Fruit fly (Drosophila melanogaster): ENCODE measurements around the gene Hel89B.

Gene Hel89B

DNA sequence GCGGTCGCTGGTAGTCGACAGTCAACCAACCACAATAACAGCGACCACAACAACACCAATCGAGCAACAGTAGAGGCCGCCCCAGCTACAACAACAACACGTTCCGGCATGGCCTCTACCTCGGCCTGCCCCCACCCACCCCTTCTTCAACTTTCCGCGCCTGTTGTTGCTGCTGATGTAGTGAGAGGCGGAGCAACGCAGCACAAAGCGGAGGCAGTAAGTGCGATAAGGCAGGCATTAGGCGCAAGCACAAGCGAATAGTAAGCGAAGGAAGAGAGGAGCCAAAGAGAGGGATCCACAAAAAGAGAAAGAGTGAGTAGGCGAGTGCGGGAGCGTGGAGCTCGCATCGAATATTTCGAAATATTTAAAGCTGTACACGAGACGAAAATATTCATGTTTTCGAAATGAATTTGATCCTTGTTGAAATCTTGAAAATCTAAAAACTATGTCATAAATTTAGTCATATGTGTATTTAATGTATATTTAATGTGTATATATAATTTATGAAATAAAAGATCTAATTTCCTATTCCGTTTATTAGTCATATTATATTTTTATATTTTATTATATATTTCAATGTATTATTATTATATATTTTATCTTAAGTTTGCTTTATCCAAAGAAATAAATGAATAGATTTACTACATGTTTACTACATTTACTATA is 20.2 kb downstream of the Hel89B start (continued):
- peak; percentile 0 for TF ChIP-seq CG10979 (tag; optimal IDR thresholded peaks at IDR 0.05)
- TF ChIP-seq Doc2 (GFP tag; IDR thresholded peaks at IDR 0.05), result no peak
- no peak for TF ChIP-seq CG9797 (GFP tag; optimal IDR thresholded peaks at IDR 0.05)
- TF ChIP-seq Pdp1 (GFP tag; optimal IDR thresholded peaks at IDR 0.05), result peak in 1 of 2 experiments; percentile 15
- no peak for TF ChIP-seq Camta (GFP tag; optimal IDR thresholded peaks at IDR 0.05)
- no peak for TF ChIP-seq CG17328 (GFP tag; IDR thresholded peaks at IDR 0.05)
- no peak for TF ChIP-seq Xbp1 (GFP tag; optimal IDR thresholded peaks at IDR 0.05)
- no peak for TF ChIP-seq CG12104 (GFP tag; optimal IDR thresholded peaks at IDR 0.05)
- TF ChIP-seq phol (tag; optimal IDR thresholded peaks at IDR 0.05), result no peak
- peak; percentile 21 for TF ChIP-seq grau (tag; optimal IDR thresholded peaks at IDR 0.05)
- no peak for TF ChIP-seq disco-r (GFP tag; optimal IDR thresholded peaks at IDR 0.05)
- no peak for TF ChIP-seq Myb (GFP tag; optimal IDR thresholded peaks at IDR 0.05)
- no peak for TF ChIP-seq gro (GFP tag; optimal IDR thresholded peaks at IDR 0.05)
- TF ChIP-seq bigmax (GFP tag; optimal IDR thresholded peaks at IDR 0.05), result no peak
- no peak for TF ChIP-seq Fer2 (tag; optimal IDR thresholded peaks at IDR 0.05)
- TF ChIP-seq CG10274 (GFP tag; optimal IDR thresholded peaks at IDR 0.05), result no peak
- peak; percentile 56; the same call in 1 of the 2 replicates for TF ChIP-seq CG8765 (GFP tag; IDR thresholded peaks at IDR 0.05)
- no peak for TF ChIP-seq repo (GFP tag; optimal IDR thresholded peaks at IDR 0.05)
- no peak for TF ChIP-seq CG8281 (tag; optimal IDR thresholded peaks at IDR 0.05)
- TF ChIP-seq Bgb (GFP tag; IDR thresholded peaks at IDR 0.05; ENCODE audit: partially characterized antibody), result no peak
- TF ChIP-seq CG6854 (GFP tag; optimal IDR thresholded peaks at IDR 0.05), result no peak
- TF ChIP-seq CG6683 (GFP tag; optimal IDR thresholded peaks at IDR 0.05), result no peak
- no peak; the same call in 1 of the 2 replicates for TF ChIP-seq seq (GFP tag; IDR thresholded peaks at IDR 0.05)
- TF ChIP-seq CG7786 (GFP tag; optimal IDR thresholded peaks at IDR 0.05), result no peak
- no peak for TF ChIP-seq z (GFP tag; IDR thresholded peaks at IDR 0.05)
- TF ChIP-seq CG17568 (GFP tag; optimal IDR thresholded peaks at IDR 0.05), result no peak
- TF ChIP-seq ttk (GFP tag; IDR thresholded peaks at IDR 0.05), result no peak
- no peak for TF ChIP-seq Eip74EF (GFP tag; optimal IDR thresholded peaks at IDR 0.05)
- no peak for TF ChIP-seq gcm (GFP tag; optimal IDR thresholded peaks at IDR 0.05)
- no peak for TF ChIP-seq CG10267 (tag; optimal IDR thresholded peaks at IDR 0.05)
- TF ChIP-seq CG6272 (GFP tag; IDR thresholded peaks at IDR 0.05), result no peak
- no peak for TF ChIP-seq dmrt11E (tag; optimal IDR thresholded peaks at IDR 0.05)
- no peak for TF ChIP-seq sisA (GFP tag; IDR thresholded peaks at IDR 0.05)
- TF ChIP-seq cad (GFP tag; optimal IDR thresholded peaks at IDR 0.05), result no peak
- TF ChIP-seq B-H1 (GFP tag; IDR thresholded peaks at IDR 0.05), result no peak
- no peak for TF ChIP-seq BtbVII (GFP tag; optimal IDR thresholded peaks at IDR 0.05)
- TF ChIP-seq CG17186 (GFP tag; optimal IDR thresholded peaks at IDR 0.05), result no peak

DNA sequence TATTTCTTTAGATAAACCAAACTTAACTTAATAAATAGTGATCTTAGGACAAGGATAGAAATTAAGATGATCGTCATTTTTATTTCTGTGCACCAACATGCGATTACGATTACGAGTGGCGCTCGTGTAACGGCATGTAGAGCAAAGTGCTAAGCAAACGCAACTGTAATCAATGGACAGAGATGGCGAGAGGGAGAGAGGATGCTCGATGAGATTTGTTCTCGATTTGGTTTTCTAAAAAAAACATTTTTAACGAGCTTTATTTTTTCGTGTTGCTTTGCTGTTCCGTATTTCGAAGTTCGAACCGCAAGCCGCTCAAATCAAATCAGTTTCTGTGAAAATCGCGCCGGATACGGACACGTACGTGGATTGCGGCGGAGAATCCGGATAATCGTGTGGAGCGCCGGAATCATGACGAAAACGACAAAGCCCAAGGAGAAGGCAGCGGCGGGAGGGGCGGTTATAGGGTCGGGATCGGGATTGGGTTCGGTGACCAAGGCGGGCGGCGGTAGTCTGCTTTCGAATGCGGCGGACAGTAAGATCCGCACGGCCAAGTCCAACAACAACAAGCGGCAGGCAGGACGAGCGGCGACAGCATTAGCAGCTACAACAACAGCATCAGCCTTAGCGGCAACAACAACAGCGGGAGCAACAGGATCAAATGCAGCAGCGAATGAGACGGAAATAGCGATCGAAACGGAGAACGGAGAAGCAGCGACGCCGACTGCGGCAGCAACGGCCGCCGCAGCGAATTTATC is 20.9 kb downstream of the Hel89B start:
- peak; percentile 27; the same call in 1 of the 2 replicates for TF ChIP-seq crol (GFP tag; IDR thresholded peaks at IDR 0.05)
- TF ChIP-seq insv (GFP tag; optimal IDR thresholded peaks at IDR 0.05), result no peak
- TF ChIP-seq Trl (optimal IDR thresholded peaks at IDR 0.05), result peak in 1 of 2 experiments; percentile 20
- TF ChIP-seq Trl (GFP tag; optimal IDR thresholded peaks at IDR 0.05), result no peak
- TF ChIP-seq Rfx (GFP tag; IDR thresholded peaks at IDR 0.05), result 0 out of 2 replicates have a peak, but pooled peaks have one; percentile 9
- TF ChIP-seq CG16813 (GFP tag; IDR thresholded peaks at IDR 0.05; ENCODE audit: partially characterized antibody), result 0 out of 3 replicates have a peak, but pooled peaks have one; percentile 20
- 0 out of 3 replicates have a peak, but pooled peaks have one; percentile 8 for TF ChIP-seq CG7963 (GFP tag; IDR thresholded peaks at IDR 0.05; ENCODE audit: partially characterized antibody)
- peak; percentile 61; the same call in 1 of the 2 replicates for TF ChIP-seq Adf1 (GFP tag; IDR thresholded peaks at IDR 0.05)
- TF ChIP-seq Ets65A (GFP tag), result peak; percentile 24
- TF ChIP-seq Oaz (GFP tag; IDR thresholded peaks at IDR 0.05), result no peak
- no peak for TF ChIP-seq Atf6 (GFP tag; IDR thresholded peaks at IDR 0.05)
- peak; percentile 99 for TF ChIP-seq CG4360 (GFP tag; IDR thresholded peaks at IDR 0.05)
- no peak for TF ChIP-seq Dfd (GFP tag; optimal IDR thresholded peaks at IDR 0.05)
- TF ChIP-seq hb (GFP tag; IDR thresholded peaks at IDR 0.05; ENCODE audit: partially characterized antibody), result 0 out of 3 replicates have a peak, but pooled peaks have one; percentile 48
